Comparison of ENCODE assay signal across 5 fruit fly cellular contexts in the genomic region with DNA sequence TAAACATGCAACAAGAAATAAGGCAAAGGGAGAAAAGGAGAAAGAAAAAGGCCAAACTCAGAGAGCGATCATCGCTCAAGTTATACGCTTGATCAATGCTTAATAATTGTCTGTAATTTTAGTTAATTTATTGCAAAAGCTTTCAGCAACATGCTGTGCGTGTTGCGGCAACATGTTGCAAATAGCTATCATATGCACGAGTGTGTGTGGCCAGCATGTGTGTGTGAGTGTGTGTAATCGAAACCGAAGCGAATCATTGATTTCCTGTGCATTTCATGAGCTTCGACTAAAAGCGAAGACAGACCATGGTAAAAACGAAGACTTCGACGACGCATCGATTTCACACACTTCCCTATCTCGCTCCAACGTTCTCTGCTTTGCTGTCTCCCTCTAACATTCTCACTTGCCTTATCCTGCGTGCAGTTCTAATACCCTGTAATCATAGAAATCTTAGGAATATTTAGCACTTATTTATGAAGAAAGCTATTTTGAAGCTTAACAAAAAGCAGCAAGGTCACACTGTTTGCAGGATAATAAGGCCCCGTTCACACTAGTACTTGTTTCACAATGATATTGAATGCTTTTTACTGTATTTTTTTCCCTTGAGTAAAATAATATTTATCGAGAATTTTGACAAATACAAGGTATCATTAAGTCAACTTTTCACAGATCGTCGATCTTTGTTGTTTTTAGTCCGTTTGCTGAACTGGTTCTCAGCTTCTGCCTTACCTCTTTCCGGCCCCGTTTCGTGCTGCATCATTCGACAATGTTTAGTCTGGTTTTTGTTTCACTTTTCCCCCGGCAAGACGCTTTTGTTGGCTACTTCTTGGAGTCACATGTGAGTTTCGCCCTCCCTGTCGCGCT.
TF ChIP-seq lines count a peak whose summit lies in the region.

No protein-coding gene starts in this region.

- TF ChIP-seq CTCF in whole organism, embryonic (GFP tag; optimal IDR thresholded peaks at IDR 0.05; lab: Kevin White, UChicago) = no peak

TF ChIP-seq in whole organism, 6 proteins besides CTCF, POLR2A, EP300 and RAD21:
- TF ChIP-seq CG8478 (optimal IDR thresholded peaks at IDR 0.05; lab: Kevin White, UChicago) = no peak
- peak; percentile 79 for TF ChIP-seq pan (optimal IDR thresholded peaks at IDR 0.05; lab: Kevin White, UChicago)

TF ChIP-seq in whole organism, embryonic, 481 proteins besides CTCF, POLR2A, EP300 and RAD21:
- no peak for TF ChIP-seq tgo (GFP tag; IDR thresholded peaks at IDR 0.05; lab: Robert Waterston, UW)
- TF ChIP-seq stwl (tag; optimal IDR thresholded peaks at IDR 0.05; lab: Kevin White, UChicago) = peak; percentile 36
- TF ChIP-seq CG8924 (tag; optimal IDR thresholded peaks at IDR 0.05; lab: Kevin White, UChicago) = no peak
- TF ChIP-seq slou (GFP tag; optimal IDR thresholded peaks at IDR 0.05; lab: Kevin White, UChicago) = no peak
- TF ChIP-seq Max (GFP tag; optimal IDR thresholded peaks at IDR 0.05; lab: Kevin White, UChicago) = no peak
- TF ChIP-seq crc (GFP tag; optimal IDR thresholded peaks at IDR 0.05; lab: Kevin White, UChicago) = no peak
- TF ChIP-seq CG17802 (tag; optimal IDR thresholded peaks at IDR 0.05; lab: Kevin White, UChicago) = peak; percentile 88
- TF ChIP-seq CG11504 (tag; optimal IDR thresholded peaks at IDR 0.05; lab: Kevin White, UChicago) = peak; percentile 96

TF ChIP-seq in whole organism, prepupa, 60 proteins besides CTCF, POLR2A, EP300 and RAD21 (continues in another document):
- TF ChIP-seq Blimp-1 (GFP tag; optimal IDR thresholded peaks at IDR 0.05; lab: Kevin White, UChicago) (peak; percentile 36), acj6 (GFP tag; optimal IDR thresholded peaks at IDR 0.05; lab: Kevin White, UChicago) (no peak), ss (GFP tag; optimal IDR thresholded peaks at IDR 0.05; lab: Kevin White, UChicago) (peak in 1 of 2 experiments; percentile 46), Eip93F (GFP tag; optimal IDR thresholded peaks at IDR 0.05; lab: Kevin White, UChicago) (no peak), Ets21C (GFP tag; optimal IDR thresholded peaks at IDR 0.05; lab: Kevin White, UChicago) (no peak), lz (GFP tag; optimal IDR thresholded peaks at IDR 0.05; lab: Kevin White, UChicago) (peak; percentile 27), Sox14 (GFP tag; optimal IDR thresholded peaks at IDR 0.05; lab: Kevin White, UChicago) (peak; percentile 38), svp (GFP tag; lab: Kevin White, UChicago) (no peak), Sox15 (GFP tag; optimal IDR thresholded peaks at IDR 0.05; lab: Kevin White, UChicago) (peak; percentile 9), Hr38 (GFP tag; optimal IDR thresholded peaks at IDR 0.05; lab: Kevin White, UChicago) (no peak), pdm3 (GFP tag; optimal IDR thresholded peaks at IDR 0.05; lab: Kevin White, UChicago) (peak; percentile 40), topi (GFP tag; optimal IDR thresholded peaks at IDR 0.05; lab: Kevin White, UChicago) (peak; percentile 39), CG6163 (GFP tag; IDR thresholded peaks at IDR 0.05; lab: Robert Waterston, UW) (0 out of 3 replicates have a peak, but pooled peaks have one; percentile 13), CG10669 (GFP tag; optimal IDR thresholded peaks at IDR 0.05; lab: Kevin White, UChicago) (peak; percentile 62), CG6792 (GFP tag; optimal IDR thresholded peaks at IDR 0.05; lab: Kevin White, UChicago) (peak; percentile 11), achi (GFP tag; optimal IDR thresholded peaks at IDR 0.05; lab: Kevin White, UChicago) (peak; percentile 33), CG8632 (GFP tag; optimal IDR thresholded peaks at IDR 0.05; lab: Kevin White, UChicago) (no peak), CG3032 (tag; optimal IDR thresholded peaks at IDR 0.05; lab: Kevin White, UChicago) (peak; percentile 38), Smox (GFP tag; optimal IDR thresholded peaks at IDR 0.05; lab: Kevin White, UChicago) (peak; percentile 19), CG11762 (GFP tag; optimal IDR thresholded peaks at IDR 0.05; lab: Kevin White, UChicago; ENCODE audit: insufficient read depth) (no peak), Hr39 (GFP tag; optimal IDR thresholded peaks at IDR 0.05; lab: Kevin White, UChicago) (peak; percentile 32), Hr4 (GFP tag; optimal IDR thresholded peaks at IDR 0.05; lab: Kevin White, UChicago) (no peak), eg (GFP tag; IDR thresholded peaks at IDR 0.05; lab: Robert Waterston, UW) (no peak), fd85E (GFP tag; optimal IDR thresholded peaks at IDR 0.05; lab: Kevin White, UChicago) (no peak)

TF ChIP-seq in whole organism, pupa, 21 proteins besides CTCF, POLR2A, EP300 and RAD21:
- TF ChIP-seq CG17806 (tag; optimal IDR thresholded peaks at IDR 0.05; lab: Kevin White, UChicago) = peak; percentile 46
- no peak for TF ChIP-seq Pif1B (GFP tag; optimal IDR thresholded peaks at IDR 0.05; lab: Kevin White, UChicago)
- TF ChIP-seq fd96Ca (GFP tag; IDR thresholded peaks at IDR 0.05; lab: Robert Waterston, UW) = no peak
- TF ChIP-seq CG9948 (tag; optimal IDR thresholded peaks at IDR 0.05; lab: Kevin White, UChicago) = peak; percentile 60
- TF ChIP-seq CG12605 (GFP tag; IDR thresholded peaks at IDR 0.05; lab: Robert Waterston, UW) = no peak
- TF ChIP-seq CG8159 (tag; optimal IDR thresholded peaks at IDR 0.05; lab: Kevin White, UChicago) = peak; percentile 72
- no peak for TF ChIP-seq CG10348 (GFP tag; IDR thresholded peaks at IDR 0.05; lab: Robert Waterston, UW)
- TF ChIP-seq CG15710 (tag; optimal IDR thresholded peaks at IDR 0.05; lab: Kevin White, UChicago) = peak; percentile 40
- TF ChIP-seq EcR (GFP tag; optimal IDR thresholded peaks at IDR 0.05; lab: Kevin White, UChicago) = no peak
- TF ChIP-seq CG34367 (tag; optimal IDR thresholded peaks at IDR 0.05; lab: Kevin White, UChicago) = peak; percentile 53
- no peak for TF ChIP-seq Ets98B (GFP tag; IDR thresholded peaks at IDR 0.05; lab: Robert Waterston, UW)
- TF ChIP-seq CG32121 (GFP tag; IDR thresholded peaks at IDR 0.05; lab: Robert Waterston, UW) = no peak
- no peak for TF ChIP-seq gl (tag; optimal IDR thresholded peaks at IDR 0.05; lab: Kevin White, UChicago)
- no peak for TF ChIP-seq CG4496 (GFP tag; IDR thresholded peaks at IDR 0.05; lab: Robert Waterston, UW)
- TF ChIP-seq rn (GFP tag; IDR thresholded peaks at IDR 0.05; lab: Robert Waterston, UW) = no peak
- TF ChIP-seq Pif1A (GFP tag; optimal IDR thresholded peaks at IDR 0.05; lab: Kevin White, UChicago) = no peak
- TF ChIP-seq Snoo (tag; optimal IDR thresholded peaks at IDR 0.05; lab: Kevin White, UChicago) = peak; percentile 9
- peak; percentile 45 for TF ChIP-seq CG8301 (tag; optimal IDR thresholded peaks at IDR 0.05; lab: Kevin White, UChicago)
- no peak for TF ChIP-seq D1 (tag; optimal IDR thresholded peaks at IDR 0.05; lab: Kevin White, UChicago)
- peak; percentile 50 for TF ChIP-seq CG14655 (GFP tag; optimal IDR thresholded peaks at IDR 0.05; lab: Kevin White, UChicago)
- no peak for TF ChIP-seq CG13204 (GFP tag; optimal IDR thresholded peaks at IDR 0.05; lab: Kevin White, UChicago)

TF ChIP-seq in whole organism, wandering third instar larva, 38 proteins besides CTCF, POLR2A, EP300 and RAD21:
- TF ChIP-seq fru (GFP tag; optimal IDR thresholded peaks at IDR 0.05; lab: Kevin White, UChicago) = peak; percentile 37
- TF ChIP-seq woc (GFP tag; optimal IDR thresholded peaks at IDR 0.05; lab: Kevin White, UChicago) = peak; percentile 91
- TF ChIP-seq psq (GFP tag; optimal IDR thresholded peaks at IDR 0.05; lab: Kevin White, UChicago) = peak; percentile 61
- TF ChIP-seq CG32264 (GFP tag; optimal IDR thresholded peaks at IDR 0.05; lab: Kevin White, UChicago) = no peak
- TF ChIP-seq tai (GFP tag; optimal IDR thresholded peaks at IDR 0.05; lab: Kevin White, UChicago) = peak; percentile 20
- TF ChIP-seq foxo (GFP tag; optimal IDR thresholded peaks at IDR 0.05; lab: Kevin White, UChicago) = peak in 1 of 2 experiments; percentile 34
- peak; percentile 64 for TF ChIP-seq h (GFP tag; optimal IDR thresholded peaks at IDR 0.05; lab: Kevin White, UChicago)
- peak; percentile 31 for TF ChIP-seq br (GFP tag; optimal IDR thresholded peaks at IDR 0.05; lab: Kevin White, UChicago)
- no peak for TF ChIP-seq jim (GFP tag; optimal IDR thresholded peaks at IDR 0.05; lab: Kevin White, UChicago)
- no peak for TF ChIP-seq Jra (GFP tag; optimal IDR thresholded peaks at IDR 0.05; lab: Kevin White, UChicago)
- peak; percentile 35 for TF ChIP-seq pan (optimal IDR thresholded peaks at IDR 0.05; lab: Kevin White, UChicago)
- peak; percentile 54 for TF ChIP-seq ey (GFP tag; optimal IDR thresholded peaks at IDR 0.05; lab: Kevin White, UChicago)
- peak; percentile 4 for TF ChIP-seq dmrt93B (GFP tag; optimal IDR thresholded peaks at IDR 0.05; lab: Kevin White, UChicago)
- peak in 1 of 2 experiments; percentile 13 for TF ChIP-seq dl (GFP tag; optimal IDR thresholded peaks at IDR 0.05; lab: Kevin White, UChicago; ENCODE audit: insufficient read depth in 1 of 2, partially characterized antibody in 2 of 2)
- no peak for TF ChIP-seq brk (GFP tag; optimal IDR thresholded peaks at IDR 0.05; lab: Kevin White, UChicago)
- TF ChIP-seq OdsH (GFP tag; optimal IDR thresholded peaks at IDR 0.05; lab: Kevin White, UChicago) = peak; percentile 38
- peak; percentile 28 for TF ChIP-seq rgr (GFP tag; optimal IDR thresholded peaks at IDR 0.05; lab: Kevin White, UChicago)
- TF ChIP-seq Sp1 (GFP tag; optimal IDR thresholded peaks at IDR 0.05; lab: Kevin White, UChicago) = peak; percentile 34
- peak; percentile 35 for TF ChIP-seq Vsx2 (GFP tag; optimal IDR thresholded peaks at IDR 0.05; lab: Kevin White, UChicago; ENCODE audit: partially characterized antibody)
